Worm (Caenorhabditis elegans) whole organism, midembryonic: ENCODE measurements around the gene nhr-142.

Experiments
- T22C8.4 ChIP-seq: fragments of 200-800 bp; sonication (Bioruptor generic); IDR thresholded peaks from 2 replicates; pipeline ENCODE4 v1.3.6; 2022; ENCODE audit warnings: missing genetic modification characterization, missing compliant biosample characterization
- cog-1 ChIP-seq: sonication (generic microtip); optimal IDR thresholded peaks from 2 replicates; lab custom pipeline; 2016; ENCODE audit warnings: missing genetic modification characterization, missing compliant biosample characterization
- flt-1 ChIP-seq: fragments of 200-800 bp; sonication (Bioruptor generic); IDR thresholded peaks from 2 replicates; pipeline ENCODE4 v1.3.6; 2022; ENCODE audit warnings: missing genetic modification characterization, missing compliant biosample characterization
- klf-2 ChIP-seq: fragments of 200-800 bp; sonication (Bioruptor generic); conservative IDR thresholded peaks from 2 replicates; pipeline ENCODE4 v1.3.6; 2022; ENCODE audit warnings: missing genetic modification reagents, missing genetic modification characterization, missing compliant biosample characterization
- med-1 ChIP-seq: sonication (generic microtip); optimal IDR thresholded peaks from 2 replicates; lab custom pipeline; 2017; ENCODE audit warnings: missing genetic modification characterization, mild to moderate bottlenecking, missing compliant biosample characterization, antibody characterized with exemption, missing genetic modification reagents; ENCODE audit not compliant: insufficient read depth
- ref-1 ChIP-seq: fragments of 200-800 bp; sonication (Bioruptor generic); conservative IDR thresholded peaks from 2 replicates; pipeline ENCODE4 v1.3.6; 2022; ENCODE audit warnings: missing genetic modification reagents, missing genetic modification characterization, missing compliant biosample characterization
- tab-1 ChIP-seq: fragments of 200-800 bp; sonication (Bioruptor generic); IDR thresholded peaks from 2 replicates; pipeline ENCODE4 v1.3.6; 2022; ENCODE audit warnings: missing genetic modification characterization, missing compliant biosample characterization
- ztf-23 ChIP-seq: fragments of 200-800 bp; sonication (Bioruptor generic); IDR thresholded peaks from 2 replicates; pipeline ENCODE4 v1.3.6; 2022; ENCODE audit warnings: missing genetic modification reagents, missing genetic modification characterization, missing compliant biosample characterization
- ztf-29 ChIP-seq: fragments of 200-800 bp; sonication (Bioruptor generic); IDR thresholded peaks from 2 replicates; pipeline ENCODE4 v1.3.6; 2022; ENCODE audit warnings: missing genetic modification reagents, missing genetic modification characterization, missing compliant biosample characterization

The nhr-142 gene

DNA sequence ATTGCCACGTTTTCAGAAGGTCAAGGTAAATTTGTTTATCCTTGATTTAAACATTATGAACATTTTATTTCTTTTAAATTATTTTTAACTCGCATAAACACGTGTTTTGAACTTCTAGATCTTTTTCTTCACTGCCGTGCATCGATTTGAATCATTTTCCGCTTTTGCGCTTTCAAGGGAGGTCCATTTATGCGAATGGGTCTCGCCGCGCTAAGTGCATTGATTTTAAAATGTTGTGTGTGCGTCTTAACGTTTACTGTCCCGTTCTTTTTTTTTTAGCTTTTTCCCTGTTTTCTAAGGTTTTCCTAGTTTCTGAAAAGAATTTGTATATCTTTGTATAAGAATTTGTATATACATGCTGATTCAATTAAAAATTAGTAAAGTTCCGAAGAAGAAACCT lies 35.1 kb upstream of the nhr-142 start:
- no peak for TF ChIP-seq ref-1 (GFP tag; lab: Robert Waterston, UW)
- no peak for TF ChIP-seq flt-1 (GFP tag; lab: Robert Waterston, UW)
- TF ChIP-seq cog-1 (tag; lab: Kevin White, UChicago): no peak
- no peak for TF ChIP-seq tab-1 (GFP tag; lab: Robert Waterston, UW)
- no peak for TF ChIP-seq ztf-29 (GFP tag; lab: Robert Waterston, UW)
- TF ChIP-seq T22C8.4 (GFP tag; lab: Robert Waterston, UW): no peak
- TF ChIP-seq klf-2: no peak

DNA sequence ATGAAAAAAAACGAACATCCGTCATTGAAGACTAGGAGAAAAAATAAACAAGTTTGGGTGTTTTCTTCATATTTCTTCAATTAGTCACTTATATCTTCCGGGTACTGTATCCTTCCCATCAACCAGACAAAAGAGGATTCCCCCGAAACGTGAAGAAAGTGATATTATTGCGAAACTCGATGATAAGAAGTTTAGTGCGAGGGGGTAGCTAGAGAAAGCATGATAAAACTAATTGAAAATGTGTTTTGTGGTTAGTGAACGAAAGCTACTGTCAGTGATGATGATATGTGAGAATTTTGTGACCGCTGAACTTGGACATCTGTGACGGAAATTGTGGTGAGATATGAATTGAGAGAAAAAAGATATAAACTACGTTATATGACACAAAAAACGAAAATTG lies 32.6 kb upstream of the nhr-142 start:
- TF ChIP-seq flt-1 (GFP tag; lab: Robert Waterston, UW): no peak
- TF ChIP-seq med-1: no peak
- no peak for TF ChIP-seq T22C8.4 (GFP tag; lab: Robert Waterston, UW)
- no peak for TF ChIP-seq klf-2
- TF ChIP-seq tab-1 (GFP tag; lab: Robert Waterston, UW): no peak
- TF ChIP-seq cog-1 (tag; lab: Kevin White, UChicago): no peak
- no peak for TF ChIP-seq ref-1 (GFP tag; lab: Robert Waterston, UW)
- no peak for TF ChIP-seq ztf-23 (GFP tag; lab: Robert Waterston, UW)
- no peak for TF ChIP-seq ztf-29 (GFP tag; lab: Robert Waterston, UW)

DNA sequence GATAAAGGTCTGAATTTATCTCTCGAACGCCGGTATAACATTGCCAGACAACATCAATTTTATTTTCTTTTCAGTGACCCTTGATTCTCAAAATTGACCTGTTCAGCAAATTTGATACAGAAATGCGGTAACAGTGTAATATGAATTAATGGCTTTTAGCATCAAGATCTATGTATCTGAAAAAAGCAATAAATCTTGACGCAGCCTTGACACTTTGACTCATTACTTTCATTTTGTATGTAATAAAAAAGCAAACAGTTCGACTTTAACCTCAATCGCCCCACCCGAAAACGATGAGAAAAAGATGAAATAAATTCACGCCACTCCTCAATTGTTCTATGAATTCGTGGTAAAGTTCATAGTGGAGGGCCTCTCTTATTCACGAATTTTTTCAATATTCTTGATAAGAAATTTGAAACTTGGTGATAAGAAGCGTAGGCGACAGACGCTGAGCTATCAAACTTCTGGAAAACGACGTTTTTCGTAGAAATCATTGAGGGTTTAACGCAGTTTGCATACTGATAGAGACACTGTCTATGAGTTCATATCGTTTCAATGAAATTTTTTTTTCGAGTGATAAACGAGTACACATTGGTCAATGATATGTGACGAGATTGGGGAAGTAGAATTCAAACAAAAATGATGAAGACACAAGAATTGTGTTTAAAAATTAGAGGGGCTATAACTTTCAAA lies 31.2 kb upstream of the nhr-142 start:
- TF ChIP-seq ref-1 (GFP tag; lab: Robert Waterston, UW) (no peak), ztf-23 (GFP tag; lab: Robert Waterston, UW) (no peak), T22C8.4 (GFP tag; lab: Robert Waterston, UW) (no peak), ztf-29 (GFP tag; lab: Robert Waterston, UW) (no peak), cog-1 (tag; lab: Kevin White, UChicago) (no peak), med-1 (no peak), flt-1 (GFP tag; lab: Robert Waterston, UW) (no peak), klf-2 (no peak), tab-1 (GFP tag; lab: Robert Waterston, UW) (no peak)

DNA sequence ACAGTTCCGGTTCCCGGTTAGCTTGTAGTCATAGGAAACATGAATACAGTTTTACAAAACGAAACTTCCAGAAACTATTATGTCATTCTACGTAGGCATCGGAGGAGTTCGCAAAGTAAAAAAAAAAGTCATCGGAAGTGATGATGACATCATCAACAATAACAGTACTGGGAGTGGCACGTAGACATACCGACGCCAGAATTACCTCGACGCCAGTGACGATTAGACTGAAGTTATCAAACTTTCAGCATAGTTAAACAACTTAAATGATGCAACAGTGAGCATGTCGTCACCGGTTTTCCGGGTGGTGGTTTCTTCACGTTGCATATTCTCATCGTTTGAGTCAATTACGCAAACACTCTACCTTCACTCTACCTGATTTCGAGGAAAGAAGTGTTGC lies 30.0 kb upstream of the nhr-142 start:
- TF ChIP-seq ztf-23 (GFP tag; lab: Robert Waterston, UW): no peak
- TF ChIP-seq ref-1 (GFP tag; lab: Robert Waterston, UW): no peak
- TF ChIP-seq klf-2: no peak
- no peak for TF ChIP-seq med-1

DNA sequence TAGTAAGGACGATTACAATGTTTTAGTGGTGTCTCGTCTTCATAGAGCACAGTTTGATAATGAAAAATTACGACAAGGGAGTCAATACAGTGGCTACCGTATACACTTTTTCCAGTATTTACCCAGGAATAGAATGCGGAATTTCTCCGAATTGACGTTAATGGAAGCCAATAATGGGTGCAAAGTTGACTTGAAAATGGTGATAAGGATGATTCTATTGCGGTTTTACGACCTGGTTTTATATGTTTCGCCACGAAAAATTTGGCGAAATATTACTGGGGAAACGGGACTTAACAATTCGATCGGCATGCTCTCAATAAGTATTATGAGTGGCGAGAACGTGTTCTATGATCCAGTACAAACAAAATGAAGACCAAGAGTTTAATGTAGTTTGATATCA lies 29.6 kb upstream of the nhr-142 start:
- TF ChIP-seq med-1 (no peak), klf-2 (no peak), ref-1 (GFP tag; lab: Robert Waterston, UW) (no peak), cog-1 (tag; lab: Kevin White, UChicago) (no peak), tab-1 (GFP tag; lab: Robert Waterston, UW) (no peak), flt-1 (GFP tag; lab: Robert Waterston, UW) (no peak)

DNA sequence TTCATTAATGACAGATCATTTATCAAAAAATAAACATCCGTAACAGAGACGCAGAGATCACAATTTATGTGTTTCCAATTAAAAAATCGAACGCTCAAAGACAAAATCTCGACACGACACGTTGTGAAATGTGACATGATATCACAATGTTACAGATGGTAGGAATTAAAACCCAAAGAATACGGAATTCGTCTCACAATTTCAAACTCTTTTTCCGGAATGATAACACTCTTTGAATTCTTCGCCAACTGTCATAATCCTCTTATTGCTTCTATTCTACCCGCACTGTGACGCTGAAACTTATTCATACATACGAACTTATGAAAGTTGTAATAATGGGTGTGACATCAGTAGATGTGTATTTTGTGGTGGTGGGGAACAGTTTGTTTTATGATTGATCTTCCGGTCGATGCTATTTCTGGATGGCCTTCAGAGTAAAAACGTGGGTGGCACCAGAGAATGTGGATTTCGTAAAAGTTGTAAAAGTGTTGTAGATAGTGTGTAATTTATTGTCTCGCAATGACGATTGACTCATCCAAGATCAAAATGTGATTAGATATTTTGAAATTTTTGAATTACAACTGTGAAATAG lies 26.2 kb upstream of the nhr-142 start:
- TF ChIP-seq ztf-29 (GFP tag; lab: Robert Waterston, UW) (no peak), ztf-23 (GFP tag; lab: Robert Waterston, UW) (no peak), T22C8.4 (GFP tag; lab: Robert Waterston, UW) (no peak), med-1 (no peak), ref-1 (GFP tag; lab: Robert Waterston, UW) (no peak)

DNA sequence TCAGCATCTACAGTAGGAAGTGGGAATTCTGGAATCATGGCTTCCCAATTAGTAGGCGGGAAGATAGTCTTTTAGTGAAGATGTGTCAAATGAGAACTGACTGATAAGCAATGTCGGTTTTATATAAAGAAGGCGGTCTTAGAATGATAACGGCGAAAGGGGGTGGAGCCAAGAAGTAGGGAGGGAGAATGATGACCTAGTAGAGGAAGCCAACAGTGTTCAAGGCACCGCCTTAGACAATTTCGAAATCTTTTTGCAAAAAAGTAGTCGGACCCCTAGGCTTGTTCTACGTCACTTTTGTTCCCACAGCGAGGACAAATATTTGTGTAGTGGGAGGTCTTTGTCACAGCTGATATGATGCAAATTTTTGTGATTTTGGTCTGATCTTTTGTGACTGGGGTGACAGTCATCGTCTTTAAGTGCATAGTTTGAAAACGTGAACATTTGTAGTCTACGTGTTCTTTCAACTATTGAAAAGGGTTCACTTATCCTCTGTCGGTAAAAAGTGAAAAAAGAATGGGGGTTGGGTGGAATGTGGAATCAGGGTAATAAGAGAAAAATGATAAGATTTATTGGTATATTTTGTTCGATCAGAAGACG lies 22.8 kb upstream of the nhr-142 start, which contains the start of gene ZC250.4:
TSS of gene ZC250.4 (minus strand) at position 78 of the 600 bp plus-strand sequence.
- no peak for TF ChIP-seq ztf-23 (GFP tag; lab: Robert Waterston, UW)
- no peak for TF ChIP-seq T22C8.4 (GFP tag; lab: Robert Waterston, UW)
- TF ChIP-seq ztf-29 (GFP tag; lab: Robert Waterston, UW): no peak
- no peak for TF ChIP-seq tab-1 (GFP tag; lab: Robert Waterston, UW)
- TF ChIP-seq klf-2: no peak
- TF ChIP-seq ref-1 (GFP tag; lab: Robert Waterston, UW): no peak
- no peak for TF ChIP-seq flt-1 (GFP tag; lab: Robert Waterston, UW)
- TF ChIP-seq cog-1 (tag; lab: Kevin White, UChicago): no peak
- TF ChIP-seq med-1: no peak

DNA sequence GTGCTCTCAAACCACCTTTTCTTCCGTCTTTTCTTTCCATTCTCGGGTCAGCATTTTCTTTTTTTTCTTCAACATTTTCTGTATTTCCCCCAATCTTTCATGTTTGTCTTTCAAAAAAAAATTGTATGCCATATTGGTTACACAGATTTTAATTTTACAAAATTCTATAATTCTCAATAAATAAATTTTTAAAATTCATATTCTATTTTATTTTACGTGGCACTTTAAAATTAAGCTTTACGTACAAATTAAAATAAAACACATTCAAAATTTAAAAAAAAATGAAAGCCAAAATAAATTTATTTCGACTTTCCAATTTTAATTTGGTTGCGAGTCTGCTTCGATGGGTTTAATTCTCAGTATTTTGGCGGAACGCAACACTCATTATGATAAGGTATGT lies 15.1 kb upstream of the nhr-142 start, which contains the start of gene ZC250.5:
TSS of gene ZC250.5 (plus strand) at position 301 of the 400 bp plus-strand sequence.
- TF ChIP-seq cog-1 (tag; lab: Kevin White, UChicago) (no peak), tab-1 (GFP tag; lab: Robert Waterston, UW) (no peak), klf-2 (no peak), flt-1 (GFP tag; lab: Robert Waterston, UW) (no peak), med-1 (no peak), ztf-29 (GFP tag; lab: Robert Waterston, UW) (no peak), ref-1 (GFP tag; lab: Robert Waterston, UW) (no peak), ztf-23 (GFP tag; lab: Robert Waterston, UW) (no peak), T22C8.4 (GFP tag; lab: Robert Waterston, UW) (no peak)

DNA sequence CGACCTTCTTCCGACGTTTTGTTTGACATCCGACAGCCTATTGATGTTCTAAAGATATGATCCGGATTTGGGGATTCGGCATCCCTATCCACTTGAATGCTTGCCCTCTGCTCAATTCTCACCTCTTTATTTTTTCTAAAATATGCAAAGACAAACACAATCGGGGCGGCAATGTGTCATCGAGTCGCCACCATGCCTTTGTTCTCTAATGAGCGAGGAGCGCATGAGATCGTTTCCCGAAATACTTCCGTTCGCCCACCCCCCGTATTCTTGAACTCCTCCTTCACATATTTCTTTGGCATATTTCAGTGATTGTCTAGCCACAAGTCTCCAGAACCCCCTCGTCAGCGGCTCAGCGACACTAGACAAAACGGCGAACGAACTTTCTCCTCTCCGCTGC lies 9.0 kb upstream of the nhr-142 start, which contains the start of gene cyn-17:
TSS of gene cyn-17 (plus strand) at position 301 of the 400 bp plus-strand sequence.
- TF ChIP-seq tab-1 (GFP tag; lab: Robert Waterston, UW): no peak
- no peak for TF ChIP-seq cog-1 (tag; lab: Kevin White, UChicago)
- no peak for TF ChIP-seq klf-2
